Fruit fly (Drosophila melanogaster) whole organism, embryonic: Measurements from ENCODE around the gene Snx21.

Experiments
- Aef1 ChIP-seq: fragments of 200-800 bp; sonication (Bioruptor generic); IDR thresholded peaks from 3 replicates; pipeline ENCODE4 v1.3.6; 2022; ENCODE audit warnings: missing biosample characterization, missing genetic modification characterization
- B-H2 ChIP-seq: fragments of 200-800 bp; sonication (Bioruptor generic); optimal IDR thresholded peaks from 2 replicates; lab custom pipeline; 2018; ENCODE audit warnings: missing biosample characterization, mild to moderate bottlenecking, missing genetic modification characterization
- CG10366 ChIP-seq: fragments of 200-800 bp; sonication (Bioruptor generic); IDR thresholded peaks from 2 replicates; pipeline ENCODE4 v1.3.6; 2022; ENCODE audit warnings: missing biosample characterization, missing genetic modification characterization
- CG10543 ChIP-seq: fragments of 200-800 bp; sonication (Bioruptor generic); optimal IDR thresholded peaks from 3 replicates; lab custom pipeline; 2017; ENCODE audit warnings: missing biosample characterization, mild to moderate bottlenecking, missing genetic modification characterization, moderate library complexity
- CG10565 ChIP-seq: fragments of 200-800 bp; sonication (Bioruptor generic); optimal IDR thresholded peaks from 3 replicates; lab custom pipeline; 2016; ENCODE audit warnings: missing biosample characterization, mild to moderate bottlenecking, missing genetic modification characterization
- CG12744 ChIP-seq: fragments of 200-800 bp; sonication (Bioruptor generic); optimal IDR thresholded peaks from 2 replicates; lab custom pipeline; 2016; ENCODE audit warnings: missing biosample characterization, missing genetic modification characterization
- CG18764 ChIP-seq: fragments of 200-800 bp; sonication (Bioruptor generic); optimal IDR thresholded peaks from 3 replicates; lab custom pipeline; 2016; ENCODE audit warnings: missing biosample characterization, missing genetic modification characterization
- CG2129 ChIP-seq: fragments of 200-800 bp; sonication (Bioruptor generic); IDR thresholded peaks from 2 replicates; pipeline ENCODE4 v1.3.6; 2022; ENCODE audit warnings: missing biosample characterization, missing genetic modification characterization; ENCODE audit not compliant: partially characterized antibody
- CG4282 ChIP-seq: fragments of 200-800 bp; sonication (Bioruptor generic); optimal IDR thresholded peaks from 2 replicates; lab custom pipeline; 2016; ENCODE audit warnings: missing biosample characterization, missing genetic modification characterization
- CG43689 ChIP-seq: fragments of 200-800 bp; sonication (Bioruptor generic); IDR thresholded peaks from 2 replicates; pipeline ENCODE4 v1.3.6; 2022; ENCODE audit warnings: missing biosample characterization, missing genetic modification characterization
- CG4854 ChIP-seq: fragments of 200-800 bp; sonication (Bioruptor generic); optimal IDR thresholded peaks from 2 replicates; lab custom pipeline; 2016; ENCODE audit warnings: missing biosample characterization, missing genetic modification characterization, inconsistent platforms
- CG7357 ChIP-seq: fragments of 200-800 bp; sonication (Bioruptor generic); IDR thresholded peaks from 3 replicates; pipeline ENCODE4 v1.3.6; 2022; ENCODE audit warnings: missing biosample characterization, missing genetic modification characterization
- CG8089 ChIP-seq: fragments of 200-800 bp; sonication (Bioruptor generic); optimal IDR thresholded peaks from 3 replicates; lab custom pipeline; 2016; ENCODE audit warnings: missing biosample characterization, missing genetic modification characterization
- CG9215 ChIP-seq: fragments of 200-800 bp; sonication (Bioruptor generic); IDR thresholded peaks from 2 replicates; pipeline ENCODE4 v1.3.6; 2022; ENCODE audit warnings: missing biosample characterization, missing genetic modification characterization
- CG9437 ChIP-seq: fragments of 200-800 bp; sonication (Bioruptor generic); optimal IDR thresholded peaks from 2 replicates; lab custom pipeline; 2018; ENCODE audit warnings: missing biosample characterization, mild to moderate bottlenecking, missing genetic modification characterization
- CG9817 ChIP-seq: fragments of 200-800 bp; sonication (Bioruptor generic); optimal IDR thresholded peaks from 2 replicates; lab custom pipeline; 2018; ENCODE audit warnings: missing biosample characterization, mild to moderate bottlenecking, missing genetic modification characterization, moderate library complexity
- CG9932 ChIP-seq: fragments of 200-800 bp; sonication (Bioruptor generic); IDR thresholded peaks from 2 replicates; pipeline ENCODE4 v1.3.6; 2022; ENCODE audit warnings: missing biosample characterization, missing genetic modification characterization
- CTCF ChIP-seq: fragments of 200-800 bp; sonication (Bioruptor generic); optimal IDR thresholded peaks from 2 replicates; lab custom pipeline; 2017; ENCODE audit warnings: missing biosample characterization, mild to moderate bottlenecking, missing genetic modification characterization, moderate library complexity
- Camta ChIP-seq: fragments of 200-800 bp; sonication (Bioruptor generic); optimal IDR thresholded peaks from 2 replicates; lab custom pipeline; 2016; ENCODE audit warnings: missing biosample characterization, missing genetic modification characterization
- Dip3 ChIP-seq: fragments of 200-800 bp; sonication (Bioruptor generic); optimal IDR thresholded peaks from 3 replicates; lab custom pipeline; 2016; ENCODE audit warnings: missing biosample characterization, missing genetic modification characterization
- Dp ChIP-seq: fragments of 200-800 bp; sonication (Bioruptor generic); optimal IDR thresholded peaks from 2 replicates; lab custom pipeline; 2018; ENCODE audit warnings: missing biosample characterization, mild to moderate bottlenecking, missing genetic modification characterization, moderate library complexity
- Hr51 ChIP-seq, 2 experiments: fragments of 200-800 bp; sonication (Bioruptor generic); optimal IDR thresholded peaks; 2 replicates in 1 of 2; 3 replicates in 1 of 2; lab custom pipeline; 2016 to 2018; ENCODE audit warnings: missing biosample characterization in 2 of 2, missing genetic modification characterization in 2 of 2, mild to moderate bottlenecking in 1 of 2, moderate library complexity in 1 of 2
- Jarid2 ChIP-seq: fragments of 200-800 bp; sonication (Bioruptor generic); optimal IDR thresholded peaks from 3 replicates; lab custom pipeline; 2017; ENCODE audit warnings: mild to moderate bottlenecking, missing biosample characterization, missing genetic modification reagents, missing genetic modification characterization
- Lim3 ChIP-seq: fragments of 200-800 bp; sonication (Bioruptor generic); IDR thresholded peaks from 2 replicates; pipeline ENCODE4 v1.3.6; 2022; ENCODE audit warnings: missing biosample characterization, missing genetic modification characterization
- Mes4 ChIP-seq: fragments of 200-800 bp; sonication (Bioruptor generic); optimal IDR thresholded peaks from 2 replicates; lab custom pipeline; 2016; ENCODE audit warnings: missing biosample characterization, missing genetic modification characterization
- Pdp1 ChIP-seq, 2 experiments: fragments of 200-800 bp; sonication (Bioruptor generic); optimal IDR thresholded peaks; 3 replicates each; lab custom pipeline; 2016; ENCODE audit warnings: missing biosample characterization in 2 of 2, missing genetic modification characterization in 2 of 2, mild to moderate bottlenecking in 1 of 2, moderate library complexity in 1 of 2
- Sry-β ChIP-seq: fragments of 200-800 bp; sonication (Bioruptor generic); optimal IDR thresholded peaks from 2 replicates; lab custom pipeline; 2018; ENCODE audit warnings: missing biosample characterization, mild to moderate bottlenecking, missing genetic modification characterization, moderate library complexity
- Stat92E ChIP-seq, 3 experiments: fragments of >200 bp in 2 of 3; fragments of 200-800 bp in 1 of 3; sonication (Bioruptor generic) in 1 of 3; optimal IDR thresholded peaks; 2 replicates each; lab custom pipeline; 2017 to 2019; ENCODE audit warnings: missing biosample characterization in 3 of 3, missing genetic modification characterization in 3 of 3, mild to moderate bottlenecking in 1 of 3, moderate library complexity in 1 of 3
- ab ChIP-seq: fragments of 200-800 bp; sonication (Bioruptor generic); optimal IDR thresholded peaks from 2 replicates; lab custom pipeline; 2016; ENCODE audit warnings: missing biosample characterization, missing genetic modification characterization
- caup ChIP-seq: fragments of 200-800 bp; sonication (Bioruptor generic); optimal IDR thresholded peaks from 3 replicates; lab custom pipeline; 2017; ENCODE audit warnings: missing biosample characterization, mild to moderate bottlenecking, missing genetic modification characterization, moderate library complexity; ENCODE audit not compliant: severe bottlenecking
- ems ChIP-seq: fragments of 200-800 bp; sonication (Bioruptor generic); optimal IDR thresholded peaks from 3 replicates; lab custom pipeline; 2016; ENCODE audit warnings: missing biosample characterization, missing genetic modification characterization
- gem ChIP-seq: fragments of 200-800 bp; sonication (Bioruptor generic); optimal IDR thresholded peaks from 2 replicates; lab custom pipeline; 2019; ENCODE audit warnings: missing biosample characterization, mild to moderate bottlenecking, missing genetic modification characterization, moderate library complexity
- klu ChIP-seq: fragments of 200-800 bp; sonication (Bioruptor generic); IDR thresholded peaks from 2 replicates; pipeline ENCODE4 v1.3.6; 2022; ENCODE audit warnings: missing biosample characterization, missing genetic modification characterization
- knrl ChIP-seq: fragments of 200-800 bp; sonication (Bioruptor generic); IDR thresholded peaks from 3 replicates; pipeline ENCODE4 v1.3.6; 2022; ENCODE audit warnings: missing biosample characterization, missing genetic modification characterization; ENCODE audit not compliant: partially characterized antibody
- lola ChIP-seq, 3 experiments: fragments of >200 bp in 2 of 3; fragments of 200-800 bp in 1 of 3; sonication (Bioruptor generic) in 1 of 3; optimal IDR thresholded peaks; 2 replicates each; lab custom pipeline; 2017 to 2019; ENCODE audit warnings: missing biosample characterization in 3 of 3, missing genetic modification characterization in 3 of 3, mild to moderate bottlenecking in 1 of 3, moderate library complexity in 1 of 3
- mld ChIP-seq: fragments of 200-800 bp; sonication (Bioruptor generic); IDR thresholded peaks from 3 replicates; pipeline ENCODE4 v1.3.6; 2022; ENCODE audit warnings: missing biosample characterization, missing genetic modification characterization; ENCODE audit not compliant: partially characterized antibody
- peb ChIP-seq: fragments of 200-800 bp; sonication (Bioruptor generic); IDR thresholded peaks from 2 replicates; pipeline ENCODE4 v1.3.6; 2022; ENCODE audit warnings: missing biosample characterization, missing genetic modification characterization
- prd ChIP-seq, 3 experiments: fragments of >200 bp in 2 of 3; fragments of 200-800 bp in 1 of 3; sonication (Bioruptor generic) in 1 of 3; optimal IDR thresholded peaks in 2 of 3; IDR thresholded peaks in 1 of 3; 2 replicates in 2 of 3; 3 replicates in 1 of 3; pipeline versions ENCODE4 v1.3.6 to Lab custom; 2017 to 2022; ENCODE audit warnings: missing biosample characterization in 1 of 3, missing genetic modification characterization in 1 of 3
- row ChIP-seq: fragments of 200-800 bp; sonication (Bioruptor generic); IDR thresholded peaks from 3 replicates; pipeline ENCODE4 v1.3.6; 2022; ENCODE audit warnings: missing biosample characterization, missing genetic modification characterization
- stc ChIP-seq: fragments of 200-800 bp; sonication (Bioruptor generic); IDR thresholded peaks from 2 replicates; pipeline ENCODE4 v1.3.6; 2022; ENCODE audit warnings: missing biosample characterization, missing genetic modification characterization
- zf30C ChIP-seq: fragments of 200-800 bp; sonication (Bioruptor generic); optimal IDR thresholded peaks from 3 replicates; lab custom pipeline; 2018; ENCODE audit warnings: missing biosample characterization, mild to moderate bottlenecking, missing genetic modification characterization

The Snx21 gene

dm6 chr2L:2724459-2724858, 41.0 kb downstream of the Snx21 start (continued):
- no peak for TF ChIP-seq Mes4 (GFP tag; lab: Kevin White, UChicago)
- no peak for TF ChIP-seq Dp (GFP tag; lab: Kevin White, UChicago)
- no peak for TF ChIP-seq ab (GFP tag; lab: Kevin White, UChicago)
- no peak for TF ChIP-seq CG9817 (tag; lab: Kevin White, UChicago)
- TF ChIP-seq Aef1 (GFP tag; lab: Robert Waterston, UW), result no peak
- no peak for TF ChIP-seq mld (GFP tag; lab: Robert Waterston, UW)
- no peak for TF ChIP-seq CG10543 (GFP tag; lab: Kevin White, UChicago)
- TF ChIP-seq CG43689, result no peak
- TF ChIP-seq Hr51 (GFP tag; optimal IDR thresholded peaks at IDR 0.05; lab: Kevin White, UChicago), result no peak
- TF ChIP-seq CG18764 (GFP tag; lab: Kevin White, UChicago), result no peak
- TF ChIP-seq CG2129 (GFP tag; lab: Robert Waterston, UW), result no peak
- TF ChIP-seq CG9932 (GFP tag; lab: Robert Waterston, UW), result no peak
- no peak for TF ChIP-seq Lim3 (GFP tag; lab: Robert Waterston, UW)
- no peak for TF ChIP-seq ems (GFP tag; lab: Kevin White, UChicago)
- no peak for TF ChIP-seq lola (GFP tag; optimal IDR thresholded peaks at IDR 0.05; lab: Kevin White, UChicago)
- no peak for TF ChIP-seq peb (GFP tag; lab: Robert Waterston, UW)
- TF ChIP-seq CG7357, result no peak
- TF ChIP-seq CG10565, result no peak
- TF ChIP-seq stc (GFP tag; lab: Robert Waterston, UW), result no peak
- TF ChIP-seq knrl (GFP tag; lab: Robert Waterston, UW), result peak; percentile 41; the same call in 1 of the 3 replicates
- TF ChIP-seq row (GFP tag; lab: Robert Waterston, UW), result peak; percentile 19; the same call in 1 of the 3 replicates
- no peak for TF ChIP-seq CG12744 (GFP tag; lab: Kevin White, UChicago)
- TF ChIP-seq B-H2 (GFP tag; lab: Kevin White, UChicago), result no peak
- TF ChIP-seq Pdp1 (GFP tag; optimal IDR thresholded peaks at IDR 0.05; lab: Kevin White, UChicago), result no peak
- no peak for TF ChIP-seq CG10366 (GFP tag; lab: Robert Waterston, UW)
- TF ChIP-seq caup (GFP tag; lab: Kevin White, UChicago), result no peak
- TF ChIP-seq gem (tag; lab: Kevin White, UChicago), result peak; percentile 6
- TF ChIP-seq Stat92E (GFP tag; optimal IDR thresholded peaks at IDR 0.05; lab: Kevin White, UChicago), result no peak
- no peak for TF ChIP-seq zf30C (GFP tag; lab: Kevin White, UChicago)
- TF ChIP-seq prd (optimal IDR thresholded peaks at IDR 0.05; lab: Kevin White, UChicago), result no peak
- TF ChIP-seq prd (GFP tag; IDR thresholded peaks at IDR 0.05; lab: Robert Waterston, UW), result no peak
- peak; percentile 99 for TF ChIP-seq CG9437 (GFP tag; lab: Kevin White, UChicago)
- no peak for TF ChIP-seq CG8089
- TF ChIP-seq Sry-β (GFP tag; lab: Kevin White, UChicago), result no peak
- no peak for TF ChIP-seq CG4282 (GFP tag; lab: Kevin White, UChicago)
- TF ChIP-seq CG9215 (GFP tag; lab: Robert Waterston, UW), result no peak
- no peak for TF ChIP-seq Camta (GFP tag; lab: Kevin White, UChicago)
- no peak for TF ChIP-seq CG4854 (GFP tag; lab: Kevin White, UChicago)
- no peak for TF ChIP-seq Jarid2 (GFP tag; lab: Kevin White, UChicago)
- no peak for TF ChIP-seq Dip3 (GFP tag; lab: Kevin White, UChicago)
- no peak for TF ChIP-seq klu (GFP tag; lab: Robert Waterston, UW)
- TF ChIP-seq CTCF (GFP tag; lab: Kevin White, UChicago), result peak; percentile 79
- TF ChIP-seq, all 482 proteins: peak for 17
